Fruit fly (Drosophila melanogaster) whole organism, adult: ENCODE measurements around the gene Obp18a.

Source experiments
- CG11617 ChIP-seq: fragments of 200-800 bp; sonication (Bioruptor generic); optimal IDR thresholded peaks from 2 replicates; lab custom pipeline; 2017; ENCODE audit warnings: mild to moderate bottlenecking, missing biosample characterization, missing genetic modification reagents, missing genetic modification characterization
- CG14711 ChIP-seq: fragments of 200-800 bp; sonication (Bioruptor generic); optimal IDR thresholded peaks from 2 replicates; lab custom pipeline; 2018; ENCODE audit warnings: missing biosample characterization, mild to moderate bottlenecking, missing genetic modification characterization, moderate library complexity
- CG1620 ChIP-seq: fragments of 200-800 bp; sonication (Bioruptor generic); optimal IDR thresholded peaks from 2 replicates; lab custom pipeline; 2016; ENCODE audit warnings: missing biosample characterization, missing genetic modification characterization
- CG33017 ChIP-seq: fragments of 200-800 bp; sonication (Bioruptor generic); optimal IDR thresholded peaks from 2 replicates; lab custom pipeline; 2018; ENCODE audit warnings: missing biosample characterization, mild to moderate bottlenecking, missing genetic modification characterization, moderate library complexity
- CG7101 ChIP-seq: fragments of 200-800 bp; sonication (Bioruptor generic); optimal IDR thresholded peaks from 2 replicates; lab custom pipeline; 2018; ENCODE audit warnings: missing biosample characterization, mild to moderate bottlenecking, missing genetic modification characterization, moderate library complexity
- Clk ChIP-seq: fragments of 200-800 bp; sonication (Bioruptor generic); optimal IDR thresholded peaks from 2 replicates; lab custom pipeline; 2017; ENCODE audit warnings: missing biosample characterization, missing genetic modification characterization
- Crg-1 ChIP-seq: fragments of 200-800 bp; sonication (Bioruptor generic); optimal IDR thresholded peaks from 2 replicates; lab custom pipeline; 2016; ENCODE audit warnings: missing biosample characterization, missing genetic modification characterization
- bab1 ChIP-seq: fragments of 200-800 bp; sonication (Bioruptor generic); optimal IDR thresholded peaks from 3 replicates; lab custom pipeline; 2019; ENCODE audit warnings: missing biosample characterization, mild to moderate bottlenecking, missing genetic modification characterization, moderate library complexity
- cic ChIP-seq: fragments of 200-800 bp; sonication (Bioruptor generic); optimal IDR thresholded peaks from 2 replicates; lab custom pipeline; 2017; ENCODE audit warnings: missing biosample characterization, mild to moderate bottlenecking, missing genetic modification characterization, moderate library complexity
- cnc ChIP-seq, 2 experiments: fragments of >200 bp; optimal IDR thresholded peaks; 2 replicates each; lab custom pipeline; 2017
- kay ChIP-seq: fragments of 200-800 bp; sonication (Bioruptor generic); peaks from one replicate; lab custom pipeline; 2016; ENCODE audit warnings: missing biosample characterization, missing genetic modification characterization, borderline replicate concordance
- pad ChIP-seq: fragments of 200-800 bp; sonication (Bioruptor generic); optimal IDR thresholded peaks from 3 replicates; lab custom pipeline; 2017; ENCODE audit warnings: missing biosample characterization, missing genetic modification characterization, mild to moderate bottlenecking, moderate library complexity, missing genetic modification reagents
- tj ChIP-seq: fragments of 200-800 bp; sonication (Bioruptor generic); optimal IDR thresholded peaks from 3 replicates; lab custom pipeline; 2017; ENCODE audit warnings: missing biosample characterization, mild to moderate bottlenecking, missing genetic modification characterization, moderate library complexity
- toe ChIP-seq: fragments of 200-800 bp; sonication (Bioruptor generic); optimal IDR thresholded peaks from 2 replicates; lab custom pipeline; 2016; ENCODE audit warnings: missing biosample characterization, missing genetic modification characterization

DNA sequence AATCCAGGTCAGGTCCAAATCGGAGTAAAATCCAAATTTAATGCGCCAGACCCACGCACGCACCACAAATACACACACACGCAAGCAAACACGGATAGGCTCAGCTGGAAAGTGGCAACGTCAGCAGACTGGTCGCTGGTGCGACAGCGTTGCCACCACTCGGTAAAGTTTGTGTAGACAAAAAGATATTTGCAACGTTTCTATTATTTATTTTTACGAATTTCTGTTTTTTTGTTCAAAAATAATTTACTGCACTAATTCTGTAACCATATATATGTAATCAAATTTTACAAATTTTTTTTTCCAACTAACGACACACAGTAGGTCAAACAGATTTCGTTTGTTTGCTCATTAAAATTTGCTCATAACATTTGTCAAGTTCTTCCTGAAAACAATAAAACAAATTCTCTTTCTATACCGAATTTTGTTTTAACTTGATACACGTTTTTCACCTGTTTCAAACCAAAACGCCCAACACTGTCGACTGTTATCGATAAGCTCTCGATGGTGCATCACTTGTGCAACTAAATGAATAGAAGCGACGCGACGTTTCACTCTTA is 44.1 kb upstream of the Obp18a start, which contains the start of the genes CG7556 and CG7453:
- TF ChIP-seq CG14711 (peak; percentile 72), Crg-1 (GFP tag; lab: Kevin White, UChicago) (peak; percentile 63), toe (peak; percentile 76), cnc (optimal IDR thresholded peaks at IDR 0.05; lab: Kevin White, UChicago) (no peak), tj (GFP tag; lab: Kevin White, UChicago) (peak; percentile 98), CG1620 (GFP tag; lab: Kevin White, UChicago) (peak; percentile 76), CG7101 (peak; percentile 65), Clk (no peak), CG33017 (tag; lab: Kevin White, UChicago) (no peak), cic (GFP tag; lab: Kevin White, UChicago) (peak; percentile 15), CG11617 (peak; percentile 74), kay (GFP tag; lab: Kevin White, UChicago) (no peak), pad (GFP tag; lab: Kevin White, UChicago) (peak; percentile 60), bab1 (GFP tag; lab: Kevin White, UChicago) (peak; percentile 81)
